Worm (Caenorhabditis elegans) whole organism, L2 larva: ENCODE data around the gene srbc-56.
"Not testable (repeated sequence)": the region's sequence is repeated elsewhere in the genome, so short reads cannot be mapped to it uniquely, and the experiment has no call there.

Experiments used
- C34F6.9 ChIP-seq: fragments of 150-350 bp; optimal IDR thresholded peaks from 2 replicates; lab custom pipeline; 2014; ENCODE audit warnings: missing biosample characterization, missing genetic modification characterization
- Y55F3AM.14 ChIP-seq: fragments of 200-800 bp; sonication (Bioruptor generic); optimal IDR thresholded peaks from 2 replicates; lab custom pipeline; 2018; ENCODE audit warnings: mild to moderate bottlenecking, missing genetic modification characterization, missing compliant biosample characterization
- ZK546.5 ChIP-seq: sonication (generic microtip); optimal IDR thresholded peaks from 2 replicates; lab custom pipeline; 2017; ENCODE audit warnings: missing biosample characterization, missing genetic modification characterization
- ama-1 ChIP-seq: fragments of 150-350 bp; optimal IDR thresholded peaks from 2 replicates; lab custom pipeline; 2018; ENCODE audit warnings: inconsistent platforms
- blmp-1 ChIP-seq: sonication (generic microtip); optimal IDR thresholded peaks from 2 replicates; lab custom pipeline; 2017; ENCODE audit warnings: missing genetic modification characterization, mild to moderate bottlenecking, missing compliant biosample characterization, antibody characterized with exemption, moderate library complexity; ENCODE audit not compliant: insufficient read depth
- ceh-16 ChIP-seq: fragments of 150-350 bp; optimal IDR thresholded peaks from 2 replicates; lab custom pipeline; 2014; ENCODE audit warnings: missing biosample characterization, missing genetic modification characterization
- ceh-82 ChIP-seq: fragments of 150-350 bp; optimal IDR thresholded peaks from 2 replicates; lab custom pipeline; 2014; ENCODE audit warnings: missing biosample characterization, missing genetic modification characterization
- crh-2 ChIP-seq: sonication (generic microtip); optimal IDR thresholded peaks from 2 replicates; lab custom pipeline; 2017; ENCODE audit warnings: missing biosample characterization, missing genetic modification characterization
- dmd-4 ChIP-seq: sonication (generic microtip); optimal IDR thresholded peaks from 2 replicates; lab custom pipeline; 2017; ENCODE audit warnings: missing biosample characterization, missing genetic modification characterization
- gmeb-1 ChIP-seq: fragments of 150-350 bp; optimal IDR thresholded peaks from 2 replicates; lab custom pipeline; 2014; ENCODE audit warnings: missing biosample characterization, missing genetic modification characterization
- lin-11 ChIP-seq: fragments of 150-350 bp; sonication (generic microtip); optimal IDR thresholded peaks from 2 replicates; lab custom pipeline; 2014; ENCODE audit warnings: missing biosample characterization, missing genetic modification characterization, inconsistent platforms, mixed read lengths
- lin-13 ChIP-seq: fragments of 150-350 bp; optimal IDR thresholded peaks from 2 replicates; lab custom pipeline; 2014; ENCODE audit warnings: missing biosample characterization, missing genetic modification reagents, missing genetic modification characterization
- lin-39 ChIP-seq: fragments of 150-350 bp; optimal IDR thresholded peaks from 2 replicates; lab custom pipeline; 2014; ENCODE audit warnings: missing biosample characterization, missing genetic modification reagents, missing genetic modification characterization
- lsy-2 ChIP-seq, 2 experiments: fragments of 150-350 bp in 1 of 2; sonication (generic microtip) in 1 of 2; optimal IDR thresholded peaks; 2 replicates each; lab custom pipeline; 2014 to 2017; ENCODE audit warnings: missing biosample characterization in 2 of 2, missing genetic modification characterization in 2 of 2
- mab-5 ChIP-seq: fragments of 150-350 bp; optimal IDR thresholded peaks from 2 replicates; lab custom pipeline; 2014; ENCODE audit warnings: missing biosample characterization, missing genetic modification characterization
- mdl-1 ChIP-seq, 2 experiments: fragments of 150-350 bp in 1 of 2; sonication (generic microtip) in 1 of 2; optimal IDR thresholded peaks; 2 replicates each; lab custom pipeline; 2017; ENCODE audit warnings: missing biosample characterization in 2 of 2, missing genetic modification characterization in 2 of 2
- nhr-10 ChIP-seq: sonication (generic microtip); optimal IDR thresholded peaks from 2 replicates; lab custom pipeline; 2017; ENCODE audit warnings: missing biosample characterization, missing genetic modification characterization
- nhr-11 ChIP-seq: fragments of 150-350 bp; optimal IDR thresholded peaks from 2 replicates; lab custom pipeline; 2014; ENCODE audit warnings: missing biosample characterization, missing genetic modification characterization
- nhr-12 ChIP-seq: fragments of 150-350 bp; optimal IDR thresholded peaks from 2 replicates; lab custom pipeline; 2014; ENCODE audit warnings: missing biosample characterization, missing genetic modification characterization
- nhr-129 ChIP-seq: fragments of 150-350 bp; optimal IDR thresholded peaks from 2 replicates; lab custom pipeline; 2014; ENCODE audit warnings: missing biosample characterization, missing genetic modification characterization
- nhr-21 ChIP-seq: fragments of 150-350 bp; optimal IDR thresholded peaks from 2 replicates; lab custom pipeline; 2014; ENCODE audit warnings: missing biosample characterization, missing genetic modification characterization
- nhr-237 ChIP-seq: fragments of 150-350 bp; optimal IDR thresholded peaks from 2 replicates; lab custom pipeline; 2014; ENCODE audit warnings: missing biosample characterization, missing genetic modification characterization
- nhr-25 ChIP-seq: fragments of 150-350 bp; sonication (generic microtip); optimal IDR thresholded peaks from 3 replicates; lab custom pipeline; 2014; ENCODE audit warnings: missing biosample characterization, missing genetic modification characterization
- nhr-6 ChIP-seq: fragments of 150-350 bp; optimal IDR thresholded peaks from 2 replicates; lab custom pipeline; 2014; ENCODE audit warnings: missing biosample characterization, missing genetic modification characterization
- nhr-77 ChIP-seq: fragments of 150-350 bp; optimal IDR thresholded peaks from 2 replicates; lab custom pipeline; 2014; ENCODE audit warnings: missing biosample characterization, missing genetic modification characterization
- sem-4 ChIP-seq: fragments of 150-350 bp; optimal IDR thresholded peaks from 2 replicates; lab custom pipeline; 2014; ENCODE audit warnings: missing biosample characterization, missing genetic modification reagents, missing genetic modification characterization
- skn-1 ChIP-seq: sonication (generic microtip); optimal IDR thresholded peaks from 2 replicates; lab custom pipeline; 2017; ENCODE audit warnings: missing biosample characterization, missing genetic modification characterization
- sma-3 ChIP-seq: sonication (generic microtip); optimal IDR thresholded peaks from 2 replicates; lab custom pipeline; 2016; ENCODE audit warnings: missing genetic modification reagents, missing genetic modification characterization, missing compliant biosample characterization
- sma-9 ChIP-seq, 2 experiments: fragments of 150-350 bp in 1 of 2; sonication (generic microtip) in 1 of 2; optimal IDR thresholded peaks; 2 replicates each; lab custom pipeline; 2014 to 2016; ENCODE audit warnings: missing genetic modification characterization in 2 of 2, mild to moderate bottlenecking in 1 of 2, missing biosample characterization in 1 of 2, missing compliant biosample characterization in 1 of 2, missing genetic modification reagents in 1 of 2, moderate library complexity in 1 of 2
- snpc-4 ChIP-seq: fragments of 150-350 bp; optimal IDR thresholded peaks from 2 replicates; lab custom pipeline; 2014; ENCODE audit warnings: missing biosample characterization, missing genetic modification characterization
- unc-39 ChIP-seq: fragments of 150-350 bp; optimal IDR thresholded peaks from 2 replicates; lab custom pipeline; 2014; ENCODE audit warnings: missing biosample characterization, missing genetic modification characterization
- unc-55 ChIP-seq: fragments of 150-350 bp; sonication (generic microtip); optimal IDR thresholded peaks from 3 replicates; lab custom pipeline; 2014; ENCODE audit warnings: missing biosample characterization, missing genetic modification reagents, missing genetic modification characterization
- zag-1 ChIP-seq: fragments of 150-350 bp; optimal IDR thresholded peaks from 2 replicates; lab custom pipeline; 2014; ENCODE audit warnings: missing biosample characterization, missing genetic modification characterization
- ztf-1 ChIP-seq: fragments of 200-800 bp; sonication (Bioruptor generic); conservative IDR thresholded peaks from 2 replicates; pipeline ENCODE4 v1.3.6; 2022; ENCODE audit warnings: missing genetic modification characterization, missing compliant biosample characterization
- ztf-4 ChIP-seq: fragments of 150-350 bp; optimal IDR thresholded peaks from 2 replicates; lab custom pipeline; 2014; ENCODE audit warnings: missing biosample characterization, missing genetic modification characterization

The srbc-56 gene

ce11 chrV:15865839-15866238 lies 34.4 kb upstream of the srbc-56 start, which contains the start of gene srh-293:
Gene srh-293, plus strand, starts transcription at chrV:15866139.
- TF ChIP-seq lsy-2 (tag; optimal IDR thresholded peaks at IDR 0.05; lab: Kevin White, UChicago): no peak

ce11 chrV:15863042-15863441 lies 31.6 kb upstream of the srbc-56 start, which contains the start of gene srh-299:
Gene srh-299, plus strand, starts transcription at chrV:15863342.
- TF ChIP-seq ceh-82 (tag; lab: Kevin White, UChicago) (no peak), nhr-10 (tag; lab: Kevin White, UChicago) (no peak), blmp-1 (tag; lab: Kevin White, UChicago) (no peak), sem-4 (tag; lab: Kevin White, UChicago) (no peak), ZK546.5 (tag; lab: Kevin White, UChicago) (no peak), nhr-237 (tag; lab: Kevin White, UChicago) (no peak), crh-2 (tag; lab: Kevin White, UChicago) (no peak)
- TF ChIP-seq, all 48 proteins: peak for 0

ce11 chrV:15862599-15862998 lies 31.1 kb upstream of the srbc-56 start, which contains the start of gene srz-12:
Gene srz-12, minus strand, starts transcription at chrV:15862699.
- no peak for TF ChIP-seq lin-13 (GFP tag; lab: Kevin White, UChicago)
- no peak for TF ChIP-seq nhr-12 (tag; lab: Kevin White, UChicago)
- TF ChIP-seq unc-39: no peak
- TF ChIP-seq lin-11 (tag; lab: Kevin White, UChicago): no peak
- TF ChIP-seq gmeb-1 (tag; lab: Kevin White, UChicago): no peak
- no peak for TF ChIP-seq zag-1 (tag; lab: Kevin White, UChicago)
- no peak for TF ChIP-seq dmd-4 (tag; lab: Kevin White, UChicago)
- TF ChIP-seq snpc-4: no peak
- no peak for TF ChIP-seq nhr-11 (tag; lab: Kevin White, UChicago)
- no peak for TF ChIP-seq ztf-4
- TF ChIP-seq unc-55: no peak
- TF ChIP-seq ceh-16: no peak
- no peak for TF ChIP-seq Y55F3AM.14 (GFP tag; lab: Kevin White, UChicago)
- no peak for TF ChIP-seq nhr-6 (tag; lab: Kevin White, UChicago)

- no peak for TF ChIP-seq lin-39 (tag; lab: Kevin White, UChicago)
- TF ChIP-seq ama-1: no peak
- TF ChIP-seq ceh-82 (tag; lab: Kevin White, UChicago): no peak
- TF ChIP-seq sem-4 (tag; lab: Kevin White, UChicago): no peak
- no peak for TF ChIP-seq nhr-10 (tag; lab: Kevin White, UChicago)
- TF ChIP-seq unc-55: no peak
- no peak for TF ChIP-seq nhr-25 (tag; lab: Kevin White, UChicago)
- no peak for TF ChIP-seq sma-3 (GFP tag; lab: Kevin White, UChicago)
- no peak for TF ChIP-seq mab-5 (tag; lab: Kevin White, UChicago)
- TF ChIP-seq nhr-129 (tag; lab: Kevin White, UChicago): no peak
- no peak for TF ChIP-seq mdl-1 (tag; optimal IDR thresholded peaks at IDR 0.05; lab: Kevin White, UChicago)
- no peak for TF ChIP-seq C34F6.9 (tag; lab: Kevin White, UChicago)
- no peak for TF ChIP-seq nhr-237 (tag; lab: Kevin White, UChicago)
- no peak for TF ChIP-seq nhr-77 (tag; lab: Kevin White, UChicago)
- TF ChIP-seq gmeb-1 (tag; lab: Kevin White, UChicago): no peak
- TF ChIP-seq lin-13 (GFP tag; lab: Kevin White, UChicago): no peak
- no peak for TF ChIP-seq sma-9 (GFP tag; optimal IDR thresholded peaks at IDR 0.05; lab: Kevin White, UChicago)
- no peak for TF ChIP-seq sma-9 (tag; optimal IDR thresholded peaks at IDR 0.05; lab: Kevin White, UChicago)
Observed at ce11 chrV:15858292-15858691, 26.8 kb upstream of the srbc-56 start, which contains the start of gene srh-148. Gene srh-148, minus strand, starts transcription at chrV:15858392.

ce11 chrV:15850276-15850811 lies 18.9 kb upstream of the srbc-56 start, which contains the start of gene srh-147:
Gene srh-147, minus strand, starts transcription at chrV:15850326.
- not testable (repeated sequence) for TF ChIP-seq ztf-1 (GFP tag; lab: Robert Waterston, UW); nhr-21 (tag; lab: Kevin White, UChicago); skn-1 (tag; lab: Kevin White, UChicago)
